Fruit fly (Drosophila melanogaster): ENCODE results near the gene VhaM9.7-a.

- TF ChIP-seq CG32006 (GFP tag; optimal IDR thresholded peaks at IDR 0.05) (no peak), spab (GFP tag; optimal IDR thresholded peaks at IDR 0.05) (no peak), ss (GFP tag; optimal IDR thresholded peaks at IDR 0.05) (no peak), Hr38 (GFP tag; optimal IDR thresholded peaks at IDR 0.05) (no peak), Lpt (GFP tag; optimal IDR thresholded peaks at IDR 0.05) (no peak), CG16779 (tag; optimal IDR thresholded peaks at IDR 0.05) (no peak), CG10631 (GFP tag; optimal IDR thresholded peaks at IDR 0.05) (no peak), CG9139 (GFP tag; optimal IDR thresholded peaks at IDR 0.05) (no peak), salr (GFP tag; optimal IDR thresholded peaks at IDR 0.05) (no peak), CG10669 (GFP tag; optimal IDR thresholded peaks at IDR 0.05) (no peak), Sox102F (GFP tag; optimal IDR thresholded peaks at IDR 0.05) (no peak)
These were observed 10.2 kb upstream of the VhaM9.7-a start for dm6 chr3L:4252121-4252861.

Measured in whole organism, prepupa.